Fruit fly (Drosophila melanogaster) whole organism, wandering third instar larva: ENCODE data around the gene Gtpx.

ENCODE experiments used
- Abd-B ChIP-seq: fragments of >200 bp; optimal IDR thresholded peaks from 2 replicates; lab custom pipeline; 2017; ENCODE audit warnings: missing biosample characterization, missing genetic modification characterization
- CG9705 ChIP-seq: fragments of 200-800 bp; sonication (Bioruptor generic); optimal IDR thresholded peaks from 2 replicates; lab custom pipeline; 2018; ENCODE audit warnings: missing biosample characterization, mild to moderate bottlenecking, missing genetic modification characterization
- HLH106 ChIP-seq: fragments of 200-800 bp; optimal IDR thresholded peaks from 3 replicates; lab custom pipeline; 2019; ENCODE audit warnings: missing biosample characterization, mild to moderate bottlenecking, missing genetic modification characterization, moderate library complexity
- Hr83 ChIP-seq: fragments of 200-300 bp; sonication (Bioruptor generic); optimal IDR thresholded peaks from 2 replicates; lab custom pipeline; 2016; ENCODE audit warnings: missing biosample characterization, mild to moderate bottlenecking, missing genetic modification characterization, moderate library complexity; ENCODE audit not compliant: poor library complexity, severe bottlenecking
- OdsH ChIP-seq: fragments of 200-800 bp; sonication (Bioruptor generic); optimal IDR thresholded peaks from 2 replicates; lab custom pipeline; 2016; ENCODE audit warnings: missing biosample characterization, mild to moderate bottlenecking, missing genetic modification characterization
- h ChIP-seq: fragments of 200-800 bp; sonication (Bioruptor generic); optimal IDR thresholded peaks from 3 replicates; lab custom pipeline; 2016; ENCODE audit warnings: missing biosample characterization, mild to moderate bottlenecking, missing genetic modification characterization
- pan ChIP-seq: fragments of >200 bp; optimal IDR thresholded peaks from 2 replicates; lab custom pipeline; 2017

DNA sequence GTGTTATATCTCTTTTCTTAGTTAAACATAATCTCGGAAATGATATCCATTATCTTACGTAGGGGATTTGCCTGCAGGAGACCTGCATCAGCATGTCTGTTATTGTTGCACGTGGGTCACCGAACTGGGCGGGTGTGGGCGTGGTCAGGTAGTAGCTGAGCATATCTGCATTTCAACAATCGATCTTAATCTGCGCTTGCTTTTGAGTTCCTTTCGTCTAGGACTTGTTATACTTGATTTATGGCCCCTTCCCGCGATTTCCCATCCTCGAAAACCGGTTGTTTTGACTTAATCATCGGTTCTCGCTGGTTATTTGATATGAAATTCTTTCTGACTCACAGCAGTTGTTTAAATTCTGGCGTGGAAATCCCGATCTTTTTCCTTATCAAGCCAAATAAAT is 21.3 kb upstream of the Gtpx start:
- TF ChIP-seq CG9705 (GFP tag; lab: Kevin White, UChicago) = no peak
- TF ChIP-seq HLH106 (tag; lab: Kevin White, UChicago) = no peak
- no peak for TF ChIP-seq OdsH
- no peak for TF ChIP-seq Abd-B
- no peak for TF ChIP-seq pan (lab: Kevin White, UChicago)
- no peak for TF ChIP-seq Hr83 (GFP tag; lab: Kevin White, UChicago)
- TF ChIP-seq h (GFP tag; lab: Kevin White, UChicago) = no peak
